Fruit fly (Drosophila melanogaster) whole organism, embryonic: ENCODE results near the gene CG45072.

Experiments used
- BtbVII ChIP-seq: fragments of 200-800 bp; sonication (Bioruptor generic); optimal IDR thresholded peaks from 3 replicates; lab custom pipeline; 2017; ENCODE audit warnings: missing biosample characterization, mild to moderate bottlenecking, missing genetic modification characterization
- CG10366 ChIP-seq: fragments of 200-800 bp; sonication (Bioruptor generic); IDR thresholded peaks from 2 replicates; pipeline ENCODE4 v1.3.6; 2022; ENCODE audit warnings: missing biosample characterization, missing genetic modification characterization
- CG1233 ChIP-seq: fragments of 200-800 bp; sonication (Bioruptor generic); optimal IDR thresholded peaks from 4 replicates; lab custom pipeline; 2018; ENCODE audit warnings: missing biosample characterization, mild to moderate bottlenecking, missing genetic modification characterization
- CG12744 ChIP-seq: fragments of 200-800 bp; sonication (Bioruptor generic); optimal IDR thresholded peaks from 2 replicates; lab custom pipeline; 2016; ENCODE audit warnings: missing biosample characterization, missing genetic modification characterization
- CG13296 ChIP-seq: fragments of 200-800 bp; sonication (Bioruptor generic); optimal IDR thresholded peaks from 3 replicates; lab custom pipeline; 2018; ENCODE audit warnings: missing biosample characterization, mild to moderate bottlenecking, missing genetic modification characterization
- CG14667 ChIP-seq: fragments of 200-800 bp; sonication (Bioruptor generic); IDR thresholded peaks from 2 replicates; pipeline ENCODE4 v1.3.6; 2022; ENCODE audit warnings: missing biosample characterization, missing genetic modification characterization
- CG15514 ChIP-seq: fragments of 200-800 bp; sonication (Bioruptor generic); optimal IDR thresholded peaks from 3 replicates; lab custom pipeline; 2017; ENCODE audit warnings: missing biosample characterization, missing genetic modification characterization, mild to moderate bottlenecking, moderate library complexity, missing genetic modification reagents
- CG15601 ChIP-seq: fragments of 200-800 bp; sonication (Bioruptor generic); optimal IDR thresholded peaks from 3 replicates; lab custom pipeline; 2019; ENCODE audit warnings: missing biosample characterization, mild to moderate bottlenecking, missing genetic modification characterization, moderate library complexity
- CG18476 ChIP-seq: fragments of 200-800 bp; sonication (Bioruptor generic); optimal IDR thresholded peaks from 2 replicates; lab custom pipeline; 2016; ENCODE audit warnings: missing biosample characterization, mild to moderate bottlenecking, missing genetic modification characterization
- CG18599 ChIP-seq: fragments of 200-800 bp; sonication (Bioruptor generic); optimal IDR thresholded peaks from 3 replicates; lab custom pipeline; 2017; ENCODE audit warnings: missing biosample characterization, missing genetic modification characterization, mild to moderate bottlenecking, moderate library complexity, missing genetic modification reagents
- CG2678 ChIP-seq: fragments of 200-800 bp; sonication (Bioruptor generic); optimal IDR thresholded peaks from 3 replicates; lab custom pipeline; 2019; ENCODE audit warnings: missing biosample characterization, mild to moderate bottlenecking, missing genetic modification characterization, moderate library complexity
- CG32532 ChIP-seq: fragments of 200-800 bp; sonication (Bioruptor generic); IDR thresholded peaks from 2 replicates; pipeline ENCODE4 v1.3.6; 2022; ENCODE audit warnings: missing biosample characterization, missing genetic modification characterization
- CG34376 ChIP-seq: fragments of 200-800 bp; sonication (Bioruptor generic); optimal IDR thresholded peaks from 2 replicates; lab custom pipeline; 2018; ENCODE audit warnings: missing biosample characterization, mild to moderate bottlenecking, missing genetic modification characterization
- CG6175 ChIP-seq: fragments of 200-800 bp; sonication (Bioruptor generic); IDR thresholded peaks from 3 replicates; pipeline ENCODE4 v1.3.6; 2022; ENCODE audit warnings: missing biosample characterization, missing genetic modification characterization
- CG6854 ChIP-seq: fragments of 200-800 bp; sonication (Bioruptor generic); optimal IDR thresholded peaks from 3 replicates; lab custom pipeline; 2017; ENCODE audit warnings: missing biosample characterization, mild to moderate bottlenecking, missing genetic modification characterization
- CG9932 ChIP-seq: fragments of 200-800 bp; sonication (Bioruptor generic); IDR thresholded peaks from 2 replicates; pipeline ENCODE4 v1.3.6; 2022; ENCODE audit warnings: missing biosample characterization, missing genetic modification characterization
- Dbx ChIP-seq: fragments of 200-800 bp; sonication (Bioruptor generic); IDR thresholded peaks from 3 replicates; pipeline ENCODE4 v1.3.6; 2022; ENCODE audit warnings: missing biosample characterization, missing genetic modification characterization
- Deaf1 ChIP-seq: fragments of 200-800 bp; optimal IDR thresholded peaks from 3 replicates; lab custom pipeline; 2019; ENCODE audit warnings: missing biosample characterization, mild to moderate bottlenecking, missing genetic modification characterization, moderate library complexity
- Fer1 ChIP-seq: fragments of 200-800 bp; sonication (Bioruptor generic); optimal IDR thresholded peaks from 2 replicates; lab custom pipeline; 2017; ENCODE audit warnings: missing biosample characterization, mild to moderate bottlenecking, missing genetic modification characterization
- Hand ChIP-seq: fragments of 200-800 bp; sonication (Bioruptor generic); optimal IDR thresholded peaks from 2 replicates; lab custom pipeline; 2017; ENCODE audit warnings: mild to moderate bottlenecking, missing biosample characterization, missing genetic modification reagents, missing genetic modification characterization
- HmgZ ChIP-seq: fragments of 200-800 bp; sonication (Bioruptor generic); optimal IDR thresholded peaks from 2 replicates; lab custom pipeline; 2018; ENCODE audit warnings: missing biosample characterization, mild to moderate bottlenecking, missing genetic modification characterization
- Hmr ChIP-seq: fragments of 200-800 bp; sonication (Bioruptor generic); optimal IDR thresholded peaks from 3 replicates; lab custom pipeline; 2017; ENCODE audit warnings: mild to moderate bottlenecking, missing biosample characterization, missing genetic modification reagents, missing genetic modification characterization
- Hr39 ChIP-seq: fragments of >200 bp; optimal IDR thresholded peaks from 2 replicates; lab custom pipeline; 2017
- Hr51 ChIP-seq, 2 experiments: fragments of 200-800 bp; sonication (Bioruptor generic); optimal IDR thresholded peaks; 2 replicates in 1 of 2; 3 replicates in 1 of 2; lab custom pipeline; 2016 to 2018; ENCODE audit warnings: missing biosample characterization in 2 of 2, missing genetic modification characterization in 2 of 2, mild to moderate bottlenecking in 1 of 2, moderate library complexity in 1 of 2
- MTF-1 ChIP-seq: fragments of 200-800 bp; sonication (Bioruptor generic); optimal IDR thresholded peaks from 2 replicates; lab custom pipeline; 2018; ENCODE audit warnings: missing biosample characterization, mild to moderate bottlenecking, missing genetic modification characterization, borderline replicate concordance
- Meics ChIP-seq: fragments of 200-800 bp; sonication (Bioruptor generic); optimal IDR thresholded peaks from 2 replicates; lab custom pipeline; 2017; ENCODE audit warnings: missing biosample characterization, mild to moderate bottlenecking, missing genetic modification characterization
- NFAT ChIP-seq: fragments of 200-800 bp; sonication (Bioruptor generic); IDR thresholded peaks from 2 replicates; pipeline ENCODE4 v1.3.6; 2022; ENCODE audit warnings: missing biosample characterization, missing genetic modification characterization
- Nf-YA ChIP-seq: fragments of 200-800 bp; sonication (Bioruptor generic); IDR thresholded peaks from 2 replicates; pipeline ENCODE4 v1.3.6; 2022; ENCODE audit warnings: missing biosample characterization, missing genetic modification characterization
- Nf-YC ChIP-seq: fragments of 200-800 bp; optimal IDR thresholded peaks from 3 replicates; lab custom pipeline; 2019; ENCODE audit warnings: missing biosample characterization, mild to moderate bottlenecking, missing genetic modification characterization, moderate library complexity
- Ptx1 ChIP-seq: fragments of 200-800 bp; sonication (Bioruptor generic); IDR thresholded peaks from 2 replicates; pipeline ENCODE4 v1.3.6; 2022; ENCODE audit warnings: missing biosample characterization, missing genetic modification characterization
- Rfx ChIP-seq: fragments of 200-800 bp; sonication (Bioruptor generic); IDR thresholded peaks from 2 replicates; pipeline ENCODE4 v1.3.6; 2022; ENCODE audit warnings: missing biosample characterization, missing genetic modification characterization
- chn ChIP-seq: fragments of 200-800 bp; sonication (Bioruptor generic); optimal IDR thresholded peaks from 2 replicates; lab custom pipeline; 2016; ENCODE audit warnings: missing biosample characterization, missing genetic modification characterization
- ci ChIP-seq: fragments of 200-800 bp; sonication (Bioruptor generic); IDR thresholded peaks from 3 replicates; pipeline ENCODE4 v1.3.6; 2022; ENCODE audit warnings: missing biosample characterization, missing genetic modification characterization
- dysf ChIP-seq: fragments of 200-800 bp; sonication (Bioruptor generic); IDR thresholded peaks from 3 replicates; pipeline ENCODE4 v1.3.6; 2022; ENCODE audit warnings: missing biosample characterization, missing genetic modification characterization
- eve ChIP-seq, 2 experiments: fragments of >200 bp; optimal IDR thresholded peaks; 2 replicates each; lab custom pipeline; 2017; ENCODE audit warnings: missing biosample characterization in 2 of 2, missing genetic modification characterization in 2 of 2
- exex ChIP-seq: fragments of 200-800 bp; sonication (Bioruptor generic); optimal IDR thresholded peaks from 4 replicates; lab custom pipeline; 2018; ENCODE audit warnings: missing biosample characterization, mild to moderate bottlenecking, missing genetic modification characterization, moderate library complexity
- ftz-f1 ChIP-seq: fragments of 200-800 bp; sonication (Bioruptor generic); optimal IDR thresholded peaks from 2 replicates; lab custom pipeline; 2016; ENCODE audit warnings: missing biosample characterization, missing genetic modification characterization
- grn ChIP-seq: fragments of 200-800 bp; sonication (Bioruptor generic); optimal IDR thresholded peaks from 3 replicates; lab custom pipeline; 2017; ENCODE audit warnings: missing biosample characterization, missing genetic modification characterization
- kay ChIP-seq: fragments of 200-800 bp; sonication (Bioruptor generic); optimal IDR thresholded peaks from 2 replicates; lab custom pipeline; 2016; ENCODE audit warnings: missing biosample characterization, missing genetic modification characterization
- ken ChIP-seq: fragments of 200-800 bp; sonication (Bioruptor generic); IDR thresholded peaks from 3 replicates; pipeline ENCODE4 v1.3.6; 2022; ENCODE audit warnings: missing biosample characterization, missing genetic modification characterization
- mirr ChIP-seq: fragments of 200-800 bp; sonication (Bioruptor generic); optimal IDR thresholded peaks from 3 replicates; lab custom pipeline; 2018; ENCODE audit warnings: missing biosample characterization, mild to moderate bottlenecking, missing genetic modification characterization
- odd ChIP-seq: fragments of 200-800 bp; sonication (Bioruptor generic); optimal IDR thresholded peaks from 2 replicates; lab custom pipeline; 2017; ENCODE audit warnings: missing biosample characterization, mild to moderate bottlenecking, missing genetic modification characterization
- pb ChIP-seq: fragments of 200-800 bp; sonication (Bioruptor generic); optimal IDR thresholded peaks from 3 replicates; lab custom pipeline; 2016; ENCODE audit warnings: missing biosample characterization, missing genetic modification characterization
- prd ChIP-seq, 3 experiments: fragments of >200 bp in 2 of 3; fragments of 200-800 bp in 1 of 3; sonication (Bioruptor generic) in 1 of 3; optimal IDR thresholded peaks in 2 of 3; IDR thresholded peaks in 1 of 3; 2 replicates in 2 of 3; 3 replicates in 1 of 3; pipeline versions ENCODE4 v1.3.6 to Lab custom; 2017 to 2022; ENCODE audit warnings: missing biosample characterization in 1 of 3, missing genetic modification characterization in 1 of 3
- sd ChIP-seq: fragments of 200-800 bp; sonication (Bioruptor generic); optimal IDR thresholded peaks from 3 replicates; lab custom pipeline; 2018; ENCODE audit warnings: missing biosample characterization, mild to moderate bottlenecking, missing genetic modification characterization, moderate library complexity
- sens-2 ChIP-seq: fragments of 200-800 bp; sonication (Bioruptor generic); IDR thresholded peaks from 2 replicates; pipeline ENCODE4 v1.3.6; 2022; ENCODE audit warnings: missing biosample characterization, missing genetic modification characterization
- sug ChIP-seq: fragments of 200-800 bp; optimal IDR thresholded peaks from 2 replicates; lab custom pipeline; 2019; ENCODE audit warnings: missing biosample characterization, mild to moderate bottlenecking, missing genetic modification characterization, moderate library complexity
- trem ChIP-seq: fragments of 200-800 bp; optimal IDR thresholded peaks from 3 replicates; lab custom pipeline; 2019; ENCODE audit warnings: missing biosample characterization, mild to moderate bottlenecking, missing genetic modification characterization, moderate library complexity

Gene CG45072

DNA sequence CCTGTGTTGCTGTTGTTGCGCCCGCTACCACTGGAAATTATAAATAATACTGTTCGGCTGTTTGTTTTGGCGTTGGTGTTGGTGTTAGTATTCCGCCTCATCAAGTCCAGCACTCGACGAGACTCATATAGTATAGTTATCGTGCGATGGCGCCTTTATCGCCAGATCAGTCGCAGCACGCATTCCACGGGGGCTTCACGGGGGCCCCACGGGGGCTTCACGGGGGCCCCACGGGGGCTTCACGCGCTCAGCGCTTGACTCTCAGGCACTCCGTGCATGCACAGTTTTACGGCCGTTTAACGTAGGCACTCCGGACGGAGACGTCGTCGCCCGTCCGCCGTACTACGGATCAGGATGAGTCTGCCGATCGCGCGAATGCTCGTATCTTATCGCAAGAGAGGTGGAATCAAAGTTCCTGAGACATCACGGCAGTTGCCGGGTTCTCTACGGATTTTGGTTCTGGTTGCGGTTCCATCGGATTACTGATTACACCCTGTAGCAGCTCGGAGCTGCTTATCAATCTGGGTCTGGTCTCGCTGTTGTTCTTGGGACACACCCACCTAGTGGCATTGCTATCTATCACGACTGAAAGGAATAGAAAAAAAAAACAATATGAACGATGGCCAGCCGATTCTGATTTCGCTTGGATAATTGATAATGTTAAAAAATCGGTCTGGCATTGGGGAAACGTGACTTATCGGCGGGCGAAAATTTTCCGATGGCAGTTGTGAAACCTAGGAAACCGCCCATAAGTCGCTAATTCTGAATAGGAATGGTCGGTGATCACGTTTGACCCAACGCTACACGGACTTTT, 20.1 kb downstream of the CG45072 start (continued):
- TF ChIP-seq trem (no peak), grn (GFP tag; lab: Kevin White, UChicago) (peak; percentile 97), sug (peak; percentile 100), CG9932 (GFP tag; lab: Robert Waterston, UW) (no peak), Deaf1 (tag; lab: Kevin White, UChicago) (peak; percentile 74), CG6175 (GFP tag; lab: Robert Waterston, UW) (no peak), CG1233 (peak; percentile 0), eve (GFP tag; optimal IDR thresholded peaks at IDR 0.05; lab: Kevin White, UChicago) (no peak), CG18599 (GFP tag; lab: Kevin White, UChicago) (peak; percentile 68), odd (GFP tag; lab: Kevin White, UChicago) (peak; percentile 27), sens-2 (GFP tag; lab: Robert Waterston, UW) (peak; percentile 62; the same call in 1 of the 2 replicates), Nf-YC (tag; lab: Kevin White, UChicago) (peak; percentile 22), chn (no peak), Hr39 (lab: Kevin White, UChicago) (peak; percentile 55), CG10366 (peak; percentile 71), Dbx (GFP tag; lab: Robert Waterston, UW) (peak; percentile 18; the same call in 1 of the 3 replicates), Meics (GFP tag; lab: Kevin White, UChicago) (peak; percentile 33), Rfx (peak; percentile 10; the same call in 1 of the 2 replicates), NFAT (GFP tag; lab: Robert Waterston, UW) (peak; percentile 33; the same call in 1 of the 2 replicates), CG34376 (GFP tag; lab: Kevin White, UChicago) (peak; percentile 97), ken (GFP tag; lab: Robert Waterston, UW) (0 out of 3 replicates have a peak, but pooled peaks have one; percentile 9), CG13296 (GFP tag; lab: Kevin White, UChicago) (peak; percentile 24), Hand (GFP tag; lab: Kevin White, UChicago) (peak; percentile 24), CG14667 (GFP tag; lab: Robert Waterston, UW) (no peak), prd (optimal IDR thresholded peaks at IDR 0.05; lab: Kevin White, UChicago) (no peak), prd (GFP tag; IDR thresholded peaks at IDR 0.05; lab: Robert Waterston, UW) (no peak), exex (tag; lab: Kevin White, UChicago) (peak; percentile 78), CG15514 (GFP tag; lab: Kevin White, UChicago) (peak; percentile 33), CG2678 (tag; lab: Kevin White, UChicago) (peak; percentile 45), CG6854 (GFP tag; lab: Kevin White, UChicago) (peak; percentile 35), pb (GFP tag; lab: Kevin White, UChicago) (no peak), Ptx1 (GFP tag; lab: Robert Waterston, UW) (0 out of 2 replicates have a peak, but pooled peaks have one; percentile 20), BtbVII (peak; percentile 34), CG12744 (GFP tag; lab: Kevin White, UChicago) (no peak), CG15601 (tag; lab: Kevin White, UChicago) (no peak), CG32532 (peak; percentile 29; the same call in 1 of the 2 replicates), dysf (GFP tag; lab: Robert Waterston, UW) (no peak), Hmr (GFP tag; lab: Kevin White, UChicago) (peak; percentile 9), kay (GFP tag; lab: Kevin White, UChicago) (no peak), ftz-f1 (GFP tag; lab: Kevin White, UChicago) (peak; percentile 25), ci (peak; percentile 60; the same call in 1 of the 3 replicates), MTF-1 (peak; percentile 72), HmgZ (tag; lab: Kevin White, UChicago) (peak; percentile 30), mirr (GFP tag; lab: Kevin White, UChicago) (peak; percentile 85), CG18476 (peak; percentile 93), Fer1 (GFP tag; lab: Kevin White, UChicago) (peak; percentile 48), sd (tag; lab: Kevin White, UChicago) (peak; percentile 100), Hr51 (GFP tag; optimal IDR thresholded peaks at IDR 0.05; lab: Kevin White, UChicago) (no peak), Nf-YA (GFP tag; lab: Robert Waterston, UW) (no peak)
